Worm (Caenorhabditis elegans): Measurements from ENCODE around the gene T09A5.15.

T09A5.15 gene

ce11 chrII:7857485-7858010 is at the start of gene T09A5.15, which contains the start of gene cec-3:
T09A5.15 (plus strand) TSS chrII:7857960.
cec-3 (minus strand) TSS chrII:7857600.
- no peak for TF ChIP-seq madf-10 (tag; optimal IDR thresholded peaks at IDR 0.05)
- no peak for TF ChIP-seq nfya-2 (GFP tag; IDR thresholded peaks at IDR 0.05)
- no peak for TF ChIP-seq snpc-1.3 (tag; optimal IDR thresholded peaks at IDR 0.05; ENCODE audit: insufficient read depth)
- TF ChIP-seq lag-1 (GFP tag; IDR thresholded peaks at IDR 0.05): no peak
- no peak for TF ChIP-seq xnd-1 (tag; optimal IDR thresholded peaks at IDR 0.05)
- TF ChIP-seq gei-17 (GFP tag; optimal IDR thresholded peaks at IDR 0.05): no peak
- TF ChIP-seq K11D2.4 (GFP tag; IDR thresholded peaks at IDR 0.05): no peak
- TF ChIP-seq nfyb-1 (GFP tag; IDR thresholded peaks at IDR 0.05): no peak
- TF ChIP-seq ceh-100 (GFP tag; IDR thresholded peaks at IDR 0.05): peak; percentile 78
- peak; percentile 28 for TF ChIP-seq K12H6.12 (tag; optimal IDR thresholded peaks at IDR 0.05)
- TF ChIP-seq lsy-27 (tag; optimal IDR thresholded peaks at IDR 0.05; ENCODE audit: borderline replicate concordance, insufficient read depth): no peak
- peak; percentile 1 for TF ChIP-seq attf-5 (GFP tag; optimal IDR thresholded peaks at IDR 0.05)
- TF ChIP-seq attf-3 (GFP tag; conservative IDR thresholded peaks at IDR 0.05): peak; percentile 97

ce11 chrII:7808153-7808552 is 49.6 kb upstream of the T09A5.15 start:
- TF ChIP-seq gei-17 (GFP tag; optimal IDR thresholded peaks at IDR 0.05) (no peak), atf-7 (tag; optimal IDR thresholded peaks at IDR 0.05) (no peak), sea-2 (GFP tag; IDR thresholded peaks at IDR 0.05) (no peak), Y53F4B.3 (GFP tag; IDR thresholded peaks at IDR 0.05) (no peak), ceh-100 (GFP tag; IDR thresholded peaks at IDR 0.05) (no peak), B0019.2 (GFP tag; conservative IDR thresholded peaks at IDR 0.05) (no peak), B0035.1 (tag; optimal IDR thresholded peaks at IDR 0.05) (no peak), lin-35 (GFP tag; optimal IDR thresholded peaks at IDR 0.05) (no peak), K12H6.12 (tag; optimal IDR thresholded peaks at IDR 0.05) (no peak), ceh-40 (GFP tag; IDR thresholded peaks at IDR 0.05) (no peak)

- TF ChIP-seq pha-4 (tag; optimal IDR thresholded peaks at IDR 0.05) (peak; percentile 37), nhr-80 (tag; optimal IDR thresholded peaks at IDR 0.05) (peak; percentile 99), madf-10 (tag; optimal IDR thresholded peaks at IDR 0.05) (peak; percentile 3), athp-1 (tag; optimal IDR thresholded peaks at IDR 0.05) (no peak), B0336.3 (GFP tag; IDR thresholded peaks at IDR 0.05) (peak; percentile 59; the same call in 1 of the 2 replicates), let-607 (tag; optimal IDR thresholded peaks at IDR 0.05) (peak; percentile 59 to 61), hmg-1.2 (GFP tag; IDR thresholded peaks at IDR 0.05) (peak; percentile 87), cebp-1 (GFP tag; IDR thresholded peaks at IDR 0.05) (no peak), cebp-1 (tag; optimal IDR thresholded peaks at IDR 0.05) (peak; percentile 58), tbp1 (GFP tag; optimal IDR thresholded peaks at IDR 0.05) (peak; percentile 5), lin-40 (tag; optimal IDR thresholded peaks at IDR 0.05) (peak; percentile 12), snpc-1.1 (tag; optimal IDR thresholded peaks at IDR 0.05; ENCODE audit: insufficient read depth) (no peak), ztf-22 (GFP tag; optimal IDR thresholded peaks at IDR 0.05) (peak; percentile 41), attf-5 (GFP tag; optimal IDR thresholded peaks at IDR 0.05) (peak; percentile 1), F49E8.2 (tag; optimal IDR thresholded peaks at IDR 0.05; ENCODE audit: insufficient read depth) (no peak), ets-4 (GFP tag; optimal IDR thresholded peaks at IDR 0.05) (peak; percentile 69)
These were observed 48.8 kb upstream of the T09A5.15 start for ce11 chrII:7808950-7809349.
